Worm (Caenorhabditis elegans): ENCODE measurements around the gene droe-4.

ce11 chrV:14002402-14002801, 9.9 kb downstream of the droe-4 start:
- no peak for TF ChIP-seq dao-5 (tag; optimal IDR thresholded peaks at IDR 0.05)
- TF ChIP-seq him-1 (tag; optimal IDR thresholded peaks at IDR 0.05) = no peak
- no peak for TF ChIP-seq W03F9.2 (tag; optimal IDR thresholded peaks at IDR 0.05)
